Worm (Caenorhabditis elegans) whole organism, late embryonic: ENCODE measurements around the gene F54F7.10.

Experiments used
- C08G9.2 ChIP-seq: sonication (generic microtip); optimal IDR thresholded peaks from 2 replicates; lab custom pipeline; 2016; ENCODE audit warnings: mild to moderate bottlenecking, missing genetic modification characterization, moderate library complexity, missing compliant biosample characterization
- C38D4.7 ChIP-seq: fragments of 200-800 bp; sonication (Bioruptor generic); optimal IDR thresholded peaks from 2 replicates; lab custom pipeline; 2018; ENCODE audit warnings: mild to moderate bottlenecking, missing genetic modification characterization, moderate library complexity, missing compliant biosample characterization
- K02D7.2 ChIP-seq: sonication (generic microtip); optimal IDR thresholded peaks from 2 replicates; lab custom pipeline; 2017; ENCODE audit warnings: mild to moderate bottlenecking, missing genetic modification characterization, missing compliant biosample characterization
- ahr-1 ChIP-seq: sonication (generic microtip); optimal IDR thresholded peaks from 2 replicates; lab custom pipeline; 2016; ENCODE audit warnings: missing genetic modification characterization, missing compliant biosample characterization
- ama-1 ChIP-seq: fragments of 150-350 bp; optimal IDR thresholded peaks from 2 replicates; lab custom pipeline; 2014
- ceh-14 ChIP-seq: sonication (generic microtip); optimal IDR thresholded peaks from 2 replicates; lab custom pipeline; 2016; ENCODE audit warnings: missing genotype, missing genetic modification characterization, missing compliant biosample characterization
- ceh-18 ChIP-seq: sonication (generic microtip); optimal IDR thresholded peaks from 2 replicates; lab custom pipeline; 2016; ENCODE audit warnings: missing genetic modification characterization, missing compliant biosample characterization
- ceh-24 ChIP-seq: sonication (generic microtip); optimal IDR thresholded peaks from 2 replicates; lab custom pipeline; 2016; ENCODE audit warnings: mild to moderate bottlenecking, missing genetic modification characterization, missing compliant biosample characterization
- ceh-6 ChIP-seq: fragments of 200-800 bp; sonication (Bioruptor generic); optimal IDR thresholded peaks from 2 replicates; lab custom pipeline; 2018; ENCODE audit warnings: mild to moderate bottlenecking, missing genetic modification characterization, missing compliant biosample characterization
- ceh-9 ChIP-seq: sonication (generic microtip); optimal IDR thresholded peaks from 2 replicates; lab custom pipeline; 2016; ENCODE audit warnings: mild to moderate bottlenecking, missing genetic modification characterization, inconsistent platforms, missing compliant biosample characterization
- che-1 ChIP-seq: sonication (generic microtip); optimal IDR thresholded peaks from 2 replicates; lab custom pipeline; 2016; ENCODE audit warnings: mild to moderate bottlenecking, missing genetic modification characterization, missing compliant biosample characterization
- dmd-4 ChIP-seq: sonication (generic microtip); optimal IDR thresholded peaks from 2 replicates; lab custom pipeline; 2016; ENCODE audit warnings: borderline replicate concordance, missing genetic modification characterization, missing compliant biosample characterization
- dve-1 ChIP-seq: sonication (generic microtip); optimal IDR thresholded peaks from 2 replicates; lab custom pipeline; 2017; ENCODE audit warnings: antibody characterized with exemption, mild to moderate bottlenecking, missing genetic modification characterization, missing compliant biosample characterization
- elt-4 ChIP-seq: sonication (generic microtip); optimal IDR thresholded peaks from 2 replicates; lab custom pipeline; 2016; ENCODE audit warnings: missing genetic modification characterization, missing compliant biosample characterization
- fkh-10 ChIP-seq: fragments of 150-350 bp; optimal IDR thresholded peaks from 2 replicates; lab custom pipeline; 2014; ENCODE audit warnings: missing biosample characterization, missing genetic modification reagents, missing genetic modification characterization
- fkh-6 ChIP-seq: sonication (generic microtip); optimal IDR thresholded peaks from 2 replicates; lab custom pipeline; 2016; ENCODE audit warnings: missing genetic modification characterization, missing compliant biosample characterization
- hlh-13 ChIP-seq: fragments of 200-800 bp; sonication (Bioruptor generic); optimal IDR thresholded peaks from 2 replicates; lab custom pipeline; 2018; ENCODE audit warnings: mild to moderate bottlenecking, missing genetic modification characterization, missing compliant biosample characterization
- hlh-30 ChIP-seq: sonication (generic microtip); optimal IDR thresholded peaks from 2 replicates; lab custom pipeline; 2017; ENCODE audit warnings: antibody characterized with exemption, missing genetic modification characterization, missing compliant biosample characterization; ENCODE audit not compliant: insufficient read depth
- hlh-8 ChIP-seq: sonication (generic microtip); optimal IDR thresholded peaks from 2 replicates; lab custom pipeline; 2016; ENCODE audit warnings: missing genotype, missing genetic modification characterization, missing compliant biosample characterization
- lim-6 ChIP-seq: sonication (generic microtip); optimal IDR thresholded peaks from 2 replicates; lab custom pipeline; 2016; ENCODE audit warnings: missing genetic modification characterization, missing compliant biosample characterization
- mec-3 ChIP-seq: sonication (generic microtip); optimal IDR thresholded peaks from 2 replicates; lab custom pipeline; 2016; ENCODE audit warnings: borderline replicate concordance, missing genetic modification characterization, missing compliant biosample characterization
- nhr-232 ChIP-seq: sonication (generic microtip); optimal IDR thresholded peaks from 2 replicates; lab custom pipeline; 2016; ENCODE audit warnings: missing genetic modification characterization, missing compliant biosample characterization
- npax-4 ChIP-seq: sonication (generic microtip); optimal IDR thresholded peaks from 2 replicates; lab custom pipeline; 2016; ENCODE audit warnings: missing genetic modification characterization, missing compliant biosample characterization
- pat-9 ChIP-seq: fragments of 200-800 bp; sonication (Bioruptor generic); optimal IDR thresholded peaks from 2 replicates; lab custom pipeline; 2018; ENCODE audit warnings: mild to moderate bottlenecking, missing genetic modification characterization, moderate library complexity, missing compliant biosample characterization
- pax-1 ChIP-seq: fragments of 150-350 bp; optimal IDR thresholded peaks from 2 replicates; lab custom pipeline; 2014; ENCODE audit warnings: missing biosample characterization, missing genetic modification characterization
- pha-2 ChIP-seq: sonication (generic microtip); optimal IDR thresholded peaks from 2 replicates; lab custom pipeline; 2017; ENCODE audit warnings: mild to moderate bottlenecking, missing genetic modification characterization, missing compliant biosample characterization
- pha-4 ChIP-seq: fragments of 150-350 bp; optimal IDR thresholded peaks from 2 replicates; lab custom pipeline; 2018; ENCODE audit warnings: missing biosample characterization, missing genetic modification reagents, missing genetic modification characterization
- pros-1 ChIP-seq: fragments of 150-350 bp; optimal IDR thresholded peaks from 2 replicates; lab custom pipeline; 2014; ENCODE audit warnings: missing biosample characterization, missing genetic modification reagents, missing genetic modification characterization
- rnt-1 ChIP-seq: sonication (generic microtip); optimal IDR thresholded peaks from 2 replicates; lab custom pipeline; 2016; ENCODE audit warnings: missing genetic modification characterization, missing compliant biosample characterization
- sox-2 ChIP-seq: fragments of 200-800 bp; sonication (Bioruptor generic); IDR thresholded peaks from 2 replicates; pipeline ENCODE4 v1.3.6; 2022; ENCODE audit warnings: missing genetic modification reagents, missing genetic modification characterization, missing compliant biosample characterization
- syd-9 ChIP-seq: sonication (generic microtip); optimal IDR thresholded peaks from 2 replicates; lab custom pipeline; 2016; ENCODE audit warnings: mild to moderate bottlenecking, missing genetic modification characterization, moderate library complexity, missing compliant biosample characterization
- tbx-2 ChIP-seq: sonication (generic microtip); optimal IDR thresholded peaks from 2 replicates; lab custom pipeline; 2016; ENCODE audit warnings: missing genetic modification characterization, missing compliant biosample characterization
- tbx-7 ChIP-seq: sonication (generic microtip); optimal IDR thresholded peaks from 2 replicates; lab custom pipeline; 2016; ENCODE audit warnings: missing genotype, missing genetic modification characterization, missing compliant biosample characterization
- ttx-3 ChIP-seq: sonication (generic microtip); optimal IDR thresholded peaks from 2 replicates; lab custom pipeline; 2016; ENCODE audit warnings: missing genetic modification reagents, missing genetic modification characterization, missing compliant biosample characterization
- unc-3 ChIP-seq, 2 experiments: fragments of 200-800 bp in 1 of 2; sonication (Bioruptor generic) in 1 of 2; sonication (generic microtip) in 1 of 2; conservative IDR thresholded peaks in 1 of 2; optimal IDR thresholded peaks in 1 of 2; 2 replicates each; pipeline versions ENCODE4 v1.3.6 to Lab custom; 2016 to 2022; ENCODE audit warnings: missing compliant biosample characterization in 2 of 2, missing genetic modification characterization in 2 of 2, missing genetic modification reagents in 1 of 2
- unc-42 ChIP-seq: sonication (generic microtip); optimal IDR thresholded peaks from 2 replicates; lab custom pipeline; 2016; ENCODE audit warnings: missing genotype, missing genetic modification characterization, missing compliant biosample characterization
- unc-55 ChIP-seq: sonication (generic microtip); optimal IDR thresholded peaks from 2 replicates; lab custom pipeline; 2017; ENCODE audit warnings: missing biosample characterization, missing genetic modification reagents, missing genetic modification characterization
- unc-86 ChIP-seq: sonication (generic microtip); optimal IDR thresholded peaks from 2 replicates; lab custom pipeline; 2016; ENCODE audit warnings: missing genetic modification characterization, missing compliant biosample characterization

F54F7.10 gene

DNA sequence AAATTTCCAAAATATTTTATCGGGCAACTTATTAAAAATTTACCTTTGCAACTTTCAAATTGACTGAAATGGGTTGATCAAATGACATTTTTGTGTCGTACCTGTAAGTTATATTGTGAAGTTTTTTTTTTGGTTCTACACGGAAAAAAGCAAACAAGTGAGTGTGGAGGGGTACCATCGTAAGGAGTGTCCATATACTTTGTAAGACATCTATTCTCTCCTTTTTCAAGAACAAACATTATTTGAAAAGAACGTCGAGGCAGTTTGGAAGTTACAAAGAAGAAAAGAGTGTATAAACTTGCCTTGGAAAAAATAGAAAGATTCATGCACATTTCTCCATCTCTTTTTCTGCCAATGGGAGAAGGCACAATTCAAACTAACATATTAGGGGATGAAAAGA lies 26.0 kb upstream of the F54F7.10 start, which contains the start of gene taf-7.1 (continued):
- no peak for TF ChIP-seq unc-42

DNA sequence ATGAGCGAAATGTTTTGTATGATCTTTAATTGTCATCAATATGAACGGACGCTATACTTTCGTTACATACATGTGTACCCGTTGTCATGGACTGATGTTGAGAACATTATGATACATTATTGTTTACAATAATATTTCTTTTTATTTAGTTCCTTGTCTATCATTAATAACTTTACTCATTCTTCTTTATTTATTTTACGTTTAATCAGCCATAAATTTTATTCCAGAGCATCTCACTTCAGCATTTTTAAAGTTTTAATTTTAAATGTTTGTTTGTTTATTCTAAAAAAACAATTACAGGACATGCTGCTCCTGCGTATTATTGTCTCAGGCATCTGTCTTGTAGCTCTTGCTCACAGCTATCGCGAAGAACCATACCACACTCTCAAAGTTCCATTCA lies 20.0 kb upstream of the F54F7.10 start, which contains the start of gene F54F7.2:
Gene F54F7.2, plus strand, starts transcription at position 301 of the 400 bp plus-strand sequence.
- TF ChIP-seq hlh-30 (no peak), nhr-232 (tag; lab: Kevin White, UChicago) (no peak), hlh-13 (no peak), mec-3 (no peak), syd-9 (tag; lab: Kevin White, UChicago) (no peak), C38D4.7 (GFP tag; lab: Kevin White, UChicago) (no peak), dve-1 (tag; lab: Kevin White, UChicago) (no peak), dmd-4 (tag; lab: Kevin White, UChicago) (no peak), tbx-7 (tag; lab: Kevin White, UChicago) (no peak), ttx-3 (tag; lab: Kevin White, UChicago) (no peak), unc-3 (GFP tag; conservative IDR thresholded peaks at IDR 0.05; lab: Robert Waterston, UW) (no peak), unc-3 (tag; optimal IDR thresholded peaks at IDR 0.05; lab: Kevin White, UChicago) (no peak), pha-2 (tag; lab: Kevin White, UChicago) (no peak), fkh-6 (tag; lab: Kevin White, UChicago) (no peak)

DNA sequence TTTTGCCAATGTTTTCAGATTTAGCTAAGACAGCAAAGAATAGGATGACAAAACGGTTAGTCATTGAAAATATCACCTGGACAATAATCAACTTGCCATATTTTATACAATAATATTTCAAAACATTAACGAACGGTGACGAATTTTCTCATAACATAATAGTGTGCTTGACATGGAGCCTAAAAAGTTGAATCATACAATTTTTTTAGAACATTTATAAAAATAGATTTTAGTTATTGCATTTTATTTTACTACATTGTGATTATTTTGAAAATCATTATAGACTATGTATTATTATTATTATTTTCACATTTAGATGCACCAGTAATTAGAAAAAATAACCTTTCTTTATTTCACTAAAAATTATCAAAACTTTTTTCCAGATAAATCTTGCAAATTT lies 14.8 kb upstream of the F54F7.10 start, which contains the start of gene F54F7.9:
Gene F54F7.9, minus strand, starts transcription at position 101 of the 400 bp plus-strand sequence.
- TF ChIP-seq ama-1 (lab: Kevin White, UChicago) (no peak), ahr-1 (no peak), pax-1 (no peak), fkh-6 (tag; lab: Kevin White, UChicago) (no peak), C08G9.2 (no peak)

DNA sequence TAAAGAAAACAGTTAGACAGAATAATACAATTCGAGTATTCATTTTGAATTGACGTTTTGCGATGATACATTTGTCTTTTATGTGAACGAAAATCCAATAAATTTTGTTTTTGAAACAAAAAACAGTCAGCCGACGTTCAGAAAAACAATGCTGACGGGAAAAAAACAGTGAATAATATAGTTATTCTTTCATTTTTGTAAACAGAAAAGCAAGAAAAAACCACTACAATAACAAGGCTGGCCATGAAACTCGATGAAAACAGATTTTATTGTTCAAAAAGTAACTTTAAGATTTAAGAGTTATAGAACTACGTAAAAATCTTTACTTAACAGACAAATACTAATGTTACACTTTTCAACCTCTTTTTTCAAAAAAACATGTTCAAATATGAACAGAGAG lies 13.3 kb upstream of the F54F7.10 start, which contains the start of gene F54F7.3:
Gene F54F7.3, minus strand, starts transcription at position 101 of the 400 bp plus-strand sequence.
- TF ChIP-seq unc-86 (tag; lab: Kevin White, UChicago) (no peak), ceh-24 (tag; lab: Kevin White, UChicago) (no peak)

DNA sequence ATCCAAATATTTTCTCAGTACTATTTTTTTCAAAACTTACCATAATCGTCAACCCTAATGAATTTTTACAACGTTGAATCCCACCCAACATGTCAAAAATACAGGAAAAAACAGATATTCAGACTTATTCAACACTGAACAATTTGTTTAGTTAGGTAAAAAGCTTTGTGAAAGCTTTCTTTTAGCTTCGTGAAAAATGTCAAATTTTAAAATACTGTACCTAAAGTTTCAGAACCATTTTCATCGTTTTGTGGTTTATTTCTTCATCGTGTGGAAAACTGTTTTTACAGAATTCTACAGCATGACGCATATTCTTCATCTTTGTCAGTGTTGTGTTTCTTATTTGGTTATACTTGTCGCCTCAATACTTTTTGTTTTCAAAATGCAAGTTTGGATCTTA lies 12.8 kb upstream of the F54F7.10 start, which contains the start of gene F54F7.14:
Gene F54F7.14, plus strand, starts transcription at position 301 of the 400 bp plus-strand sequence.
- TF ChIP-seq npax-4 (no peak), unc-42 (no peak)

DNA sequence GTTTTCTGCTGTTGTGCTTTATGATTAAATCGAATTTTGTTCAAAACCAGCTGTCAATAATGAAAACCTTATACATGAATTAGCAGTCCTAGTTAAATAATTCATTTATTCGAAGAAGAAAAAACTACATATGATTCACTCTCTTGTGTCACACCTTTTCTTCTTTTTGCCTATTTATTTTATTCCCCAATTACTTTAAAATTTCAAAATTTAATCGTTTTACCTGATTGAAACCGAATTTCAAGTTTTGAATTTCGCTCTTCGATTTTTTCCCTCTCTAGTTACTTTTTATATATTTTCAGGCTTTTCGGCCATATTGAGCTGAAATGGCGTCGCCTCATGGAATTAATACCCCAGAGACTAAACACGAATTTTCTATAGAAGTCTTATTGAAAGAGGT lies 10.9 kb upstream of the F54F7.10 start, which contains the start of gene xtr-1:
Gene xtr-1, plus strand, starts transcription at position 301 of the 400 bp plus-strand sequence.
- TF ChIP-seq pat-9 (tag; lab: Kevin White, UChicago) (no peak), ceh-14 (tag; lab: Kevin White, UChicago) (no peak), elt-4 (tag; lab: Kevin White, UChicago) (no peak), che-1 (tag; lab: Kevin White, UChicago) (no peak), sox-2 (GFP tag; lab: Robert Waterston, UW) (no peak), lim-6 (tag; lab: Kevin White, UChicago) (no peak), unc-55 (GFP tag; lab: Kevin White, UChicago) (no peak), C08G9.2 (no peak)

DNA sequence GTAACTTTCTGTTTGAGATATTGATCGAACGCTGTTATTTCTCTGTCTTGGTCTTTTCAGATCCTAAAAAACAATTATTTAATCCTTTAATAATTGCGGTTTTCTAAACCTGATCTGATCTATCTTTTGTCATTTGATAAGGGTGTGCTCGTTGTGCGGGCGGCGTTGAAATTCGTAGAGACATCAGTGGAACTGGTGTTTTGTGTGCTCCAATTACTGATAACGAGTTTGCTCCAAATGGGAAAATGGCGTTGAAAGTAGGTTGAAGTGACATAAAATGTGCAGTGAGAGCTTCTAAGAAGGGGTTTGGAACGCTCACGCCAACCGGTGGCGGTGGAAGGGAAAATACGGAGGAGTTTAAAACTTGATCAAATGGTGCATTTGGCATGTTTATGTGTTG lies 9.0 kb upstream of the F54F7.10 start:
- TF ChIP-seq ceh-18 (tag; lab: Kevin White, UChicago) (no peak), ceh-9 (tag; lab: Kevin White, UChicago) (no peak), unc-3 (GFP tag; conservative IDR thresholded peaks at IDR 0.05; lab: Robert Waterston, UW) (no peak), unc-3 (tag; optimal IDR thresholded peaks at IDR 0.05; lab: Kevin White, UChicago) (no peak), hlh-8 (tag; lab: Kevin White, UChicago) (no peak), pax-1 (no peak), dmd-4 (tag; lab: Kevin White, UChicago) (no peak), npax-4 (no peak), fkh-6 (tag; lab: Kevin White, UChicago) (no peak), pha-4 (no peak), rnt-1 (tag; lab: Kevin White, UChicago) (no peak), fkh-10 (no peak), pros-1 (tag; lab: Kevin White, UChicago) (no peak), ama-1 (lab: Kevin White, UChicago) (no peak), K02D7.2 (tag; lab: Kevin White, UChicago) (no peak), unc-42 (no peak), pat-9 (tag; lab: Kevin White, UChicago) (no peak), tbx-2 (no peak), ceh-6 (GFP tag; lab: Kevin White, UChicago) (no peak), ahr-1 (no peak)
